Fruit fly (Drosophila melanogaster): ENCODE results near the gene CG32110.
A peak's percentile ranks its signal among the peaks of the same experiment; 100 is the strongest.

The CG32110 gene

DNA sequence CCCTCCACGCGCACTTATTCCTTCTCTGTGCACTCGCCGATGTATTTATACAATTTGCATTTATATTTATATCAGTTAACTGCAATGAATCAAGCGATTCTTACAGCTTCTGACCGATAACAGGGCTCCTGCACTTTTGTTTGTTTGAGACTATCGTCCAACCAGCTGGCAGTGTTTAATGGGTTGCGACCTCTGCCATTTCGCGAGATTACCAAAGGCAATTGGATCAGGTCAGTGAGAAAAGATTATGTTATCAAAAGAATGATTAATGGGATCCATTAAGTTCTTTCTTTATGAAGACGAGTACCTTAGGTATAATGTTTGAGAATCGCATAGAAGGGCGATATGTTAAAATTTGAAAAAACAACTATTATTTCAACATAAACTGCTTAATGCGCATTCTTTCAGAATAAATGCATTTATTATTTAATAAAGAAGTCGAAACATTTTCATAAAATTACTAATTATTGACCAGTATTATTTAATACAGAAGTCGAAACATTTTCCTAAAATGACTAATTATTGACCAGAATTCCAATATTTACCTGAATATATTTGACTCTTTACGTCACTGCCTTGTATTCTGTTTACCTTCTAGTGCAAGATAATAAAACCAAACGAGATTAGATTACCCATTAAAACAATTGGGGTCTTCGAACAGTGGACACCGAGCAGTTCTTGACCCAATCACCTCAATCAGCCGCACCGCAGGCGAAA is 8.9 kb upstream of the CG32110 start:
- no peak for TF ChIP-seq Sin3A (optimal IDR thresholded peaks at IDR 0.05)

DNA sequence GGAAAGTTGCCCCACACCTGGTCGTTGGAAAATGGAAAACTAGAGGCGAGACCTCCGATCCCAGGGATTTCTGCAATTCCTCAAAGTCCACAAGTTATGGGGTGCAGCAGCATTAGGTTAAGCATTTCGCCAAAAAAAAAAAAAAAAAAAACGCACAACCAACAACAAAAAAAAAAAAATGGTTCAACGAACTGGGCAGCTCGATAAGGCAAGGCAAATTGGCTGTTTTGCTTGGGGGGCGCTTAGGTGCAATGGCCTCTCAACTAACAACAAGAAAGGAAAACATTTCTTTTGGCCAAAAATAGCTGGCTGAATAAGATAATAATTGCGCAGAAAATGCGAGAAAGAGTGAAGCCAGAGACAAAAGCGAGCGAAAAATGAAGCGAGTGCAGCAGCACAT is 8.4 kb upstream of the CG32110 start:
- TF ChIP-seq ttk (optimal IDR thresholded peaks at IDR 0.05) = no peak
- no peak for TF ChIP-seq Sin3A (optimal IDR thresholded peaks at IDR 0.05)
- TF ChIP-seq h (optimal IDR thresholded peaks at IDR 0.05) = no peak
- no peak for TF ChIP-seq Myc (optimal IDR thresholded peaks at IDR 0.05)
- TF ChIP-seq psq (optimal IDR thresholded peaks at IDR 0.05) = no peak
- TF ChIP-seq insv (optimal IDR thresholded peaks at IDR 0.05) = no peak

DNA sequence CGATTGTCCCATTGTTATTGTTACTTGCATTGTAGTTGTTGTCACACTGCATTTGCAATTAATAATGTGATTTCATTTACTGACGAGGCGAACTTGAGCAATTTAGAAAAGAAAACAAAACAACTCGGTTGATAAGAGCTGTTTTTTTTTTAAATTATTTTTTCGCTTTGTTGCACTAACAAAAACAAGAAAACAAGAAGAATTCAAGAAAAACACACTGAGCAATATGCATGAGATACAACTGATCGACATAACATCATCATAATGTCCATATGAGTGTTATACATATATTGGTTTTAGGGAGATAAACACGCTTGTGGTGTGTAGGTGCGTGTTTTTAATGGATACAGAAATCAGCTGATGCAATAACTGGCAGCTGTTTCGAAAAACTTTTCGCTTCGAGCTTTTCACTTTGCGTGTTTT is 6.1 kb upstream of the CG32110 start:
- no peak for TF ChIP-seq h (optimal IDR thresholded peaks at IDR 0.05)
- TF ChIP-seq ttk (optimal IDR thresholded peaks at IDR 0.05) = no peak
- no peak for TF ChIP-seq Sin3A (optimal IDR thresholded peaks at IDR 0.05)
- no peak for TF ChIP-seq insv (optimal IDR thresholded peaks at IDR 0.05)
- TF ChIP-seq Myc (optimal IDR thresholded peaks at IDR 0.05) = no peak
- no peak for TF ChIP-seq psq (optimal IDR thresholded peaks at IDR 0.05)

DNA sequence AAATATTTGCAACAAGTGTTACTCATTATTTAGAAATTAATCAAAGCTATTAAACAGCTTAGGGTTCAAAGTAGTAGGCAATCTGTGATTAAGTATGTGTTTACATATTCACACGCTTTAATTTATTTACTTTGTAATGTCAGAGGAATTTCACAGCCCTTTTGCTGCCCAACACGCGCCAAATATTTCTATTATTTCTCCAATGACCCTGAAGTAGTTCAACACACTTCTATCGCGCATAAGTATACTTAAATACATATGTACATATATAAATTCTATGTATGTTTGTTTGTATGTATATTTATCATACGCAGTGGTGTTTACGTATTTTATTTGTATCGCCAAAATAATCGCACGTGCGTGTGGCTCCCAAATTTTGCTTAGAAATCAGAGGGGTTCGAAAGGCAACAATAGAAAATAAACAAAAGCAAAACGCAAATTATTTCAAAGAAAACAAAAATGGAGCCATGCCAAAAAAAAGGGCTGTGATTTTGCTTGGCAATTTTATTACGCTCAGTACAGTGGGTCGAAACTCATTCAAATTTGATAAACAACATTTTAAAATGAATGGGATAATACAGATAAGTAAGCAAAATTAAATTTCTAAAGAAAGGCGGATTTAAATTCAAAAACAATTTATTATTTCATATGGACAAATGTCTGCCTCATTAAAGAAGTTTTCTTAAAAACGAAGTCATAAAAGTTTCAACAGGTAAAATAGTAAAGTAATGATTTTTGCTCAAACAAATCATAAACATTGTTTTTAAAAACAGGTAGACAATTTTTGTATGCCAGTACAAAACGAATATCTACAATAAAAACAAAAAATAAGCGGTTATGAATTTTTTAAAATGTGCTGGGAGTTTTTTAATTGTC is 5.1 kb upstream of the CG32110 start:
- no peak for TF ChIP-seq Sin3A (optimal IDR thresholded peaks at IDR 0.05)
- TF ChIP-seq Myc (optimal IDR thresholded peaks at IDR 0.05) = no peak
- TF ChIP-seq ttk (optimal IDR thresholded peaks at IDR 0.05) = no peak
- no peak for TF ChIP-seq h (optimal IDR thresholded peaks at IDR 0.05)
- no peak for TF ChIP-seq insv (optimal IDR thresholded peaks at IDR 0.05)
- no peak for TF ChIP-seq psq (optimal IDR thresholded peaks at IDR 0.05)

DNA sequence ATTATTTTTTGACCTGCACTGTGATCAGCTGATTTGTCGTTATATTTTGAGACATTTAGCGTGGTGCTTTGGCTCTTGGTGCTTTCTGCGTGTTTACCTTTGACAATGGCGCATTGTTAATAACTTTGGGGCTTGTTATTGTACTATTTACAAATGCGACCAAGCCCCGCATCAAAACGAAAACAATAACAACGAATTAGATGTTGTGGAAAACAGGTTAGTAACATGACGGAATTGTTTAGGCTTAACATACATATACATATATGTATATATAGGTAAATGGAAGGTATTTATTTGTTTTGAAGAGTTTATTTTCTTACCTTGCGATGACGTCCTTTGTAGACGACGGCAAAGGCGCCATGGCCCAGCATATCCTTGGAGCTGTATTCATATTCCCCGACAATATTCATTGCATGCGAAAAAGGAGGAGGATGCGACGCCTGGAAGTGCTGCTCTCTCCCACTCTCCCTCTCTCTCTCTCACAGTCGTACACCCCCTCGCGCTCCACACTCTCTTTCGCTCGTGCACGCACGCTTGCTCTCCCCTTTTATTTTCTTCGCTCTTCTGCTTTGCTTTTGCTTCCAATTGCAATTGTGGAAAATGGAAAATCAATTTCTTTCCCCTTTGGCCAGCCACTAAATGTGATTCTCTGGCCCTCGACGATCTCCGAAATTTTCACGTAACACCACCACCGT is 4.3 kb upstream of the CG32110 start:
- TF ChIP-seq insv (optimal IDR thresholded peaks at IDR 0.05) = no peak
- no peak for TF ChIP-seq ttk (optimal IDR thresholded peaks at IDR 0.05)
- TF ChIP-seq h (optimal IDR thresholded peaks at IDR 0.05) = no peak
- no peak for TF ChIP-seq Sin3A (optimal IDR thresholded peaks at IDR 0.05)
- TF ChIP-seq psq (optimal IDR thresholded peaks at IDR 0.05) = no peak
- no peak for TF ChIP-seq Myc (optimal IDR thresholded peaks at IDR 0.05)

DNA sequence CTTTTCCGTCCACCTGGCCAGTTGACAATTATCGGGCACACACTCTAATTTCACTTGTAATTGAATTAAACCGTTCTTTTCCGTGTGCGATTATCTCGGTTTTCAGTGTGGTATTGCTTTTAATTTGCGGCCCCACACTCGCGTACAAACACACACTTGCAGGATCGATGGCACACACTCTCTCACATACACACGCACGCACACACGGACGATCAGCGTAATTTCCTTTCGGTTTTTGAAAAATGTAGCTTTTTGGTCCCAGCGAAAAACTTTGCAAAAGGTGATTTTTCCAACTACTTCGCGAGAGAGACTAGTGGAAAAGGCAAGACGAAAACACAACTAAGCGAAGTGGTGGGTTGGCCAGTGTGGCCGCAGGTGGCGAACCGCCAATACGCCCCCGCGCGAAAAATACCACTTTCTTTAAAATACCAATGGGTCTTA is 3.8 kb upstream of the CG32110 start, which contains the start of gene Atg1:
TSS of gene Atg1 (minus strand) at position 387 of the 441 bp plus-strand sequence.
- TF ChIP-seq ttk (optimal IDR thresholded peaks at IDR 0.05) = no peak

DNA sequence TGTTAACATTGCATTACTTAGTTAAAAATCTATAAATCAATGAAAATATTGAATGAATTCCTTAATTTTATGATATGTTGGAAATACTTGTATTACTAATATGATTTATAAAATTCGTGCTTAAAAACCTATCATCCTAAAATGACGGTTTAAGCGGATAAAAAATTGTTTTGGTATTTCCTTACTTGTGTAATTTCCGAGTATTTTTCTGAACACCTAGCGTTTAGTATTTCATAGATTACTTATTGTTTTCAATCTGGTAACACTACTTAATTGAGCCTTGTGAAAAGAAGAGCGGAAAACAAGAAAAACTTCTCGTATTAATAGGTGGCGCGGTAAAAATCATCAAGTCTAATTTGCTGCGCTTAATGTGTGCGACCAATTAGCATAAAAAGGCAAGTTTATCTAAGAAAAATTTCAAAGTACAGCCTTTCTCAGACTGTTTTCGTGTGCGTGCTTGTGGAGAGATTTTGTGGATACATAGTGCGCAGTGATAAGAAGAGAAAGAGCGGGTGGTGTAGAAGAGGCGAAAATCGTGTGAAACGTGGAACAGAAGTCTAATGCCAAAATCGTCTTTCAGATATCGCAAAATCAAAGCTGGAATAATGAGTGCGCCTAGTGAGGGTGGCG is 2.7 kb upstream of the CG32110 start, which contains the start of gene Sap130:
TSS of gene Sap130 (plus strand) at position 243 of the 630 bp plus-strand sequence.
- TF ChIP-seq h (optimal IDR thresholded peaks at IDR 0.05) (no peak), Sin3A (optimal IDR thresholded peaks at IDR 0.05) (no peak), ttk (optimal IDR thresholded peaks at IDR 0.05) (no peak), psq (optimal IDR thresholded peaks at IDR 0.05) (no peak), insv (optimal IDR thresholded peaks at IDR 0.05) (no peak), Myc (optimal IDR thresholded peaks at IDR 0.05) (no peak)

DNA sequence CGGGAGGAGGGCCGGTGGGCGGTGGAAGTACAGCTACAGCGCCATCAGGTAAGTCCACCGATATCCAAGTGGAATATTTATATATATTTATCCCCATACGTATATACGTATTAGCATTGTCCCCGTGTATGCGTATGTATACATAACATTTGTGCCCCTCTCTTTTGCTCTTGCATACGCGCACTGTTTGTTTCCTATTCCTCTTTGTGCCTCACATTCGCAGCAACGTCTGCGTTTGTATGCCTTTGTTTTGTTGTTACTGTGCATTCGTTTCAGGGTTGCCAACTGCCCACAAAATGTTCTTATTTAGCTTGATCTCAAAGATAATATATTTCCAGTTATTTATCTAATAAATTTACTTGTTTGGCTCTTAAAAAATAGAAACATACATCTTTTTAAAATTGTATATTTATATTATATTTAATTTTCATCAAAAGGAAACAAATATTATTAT is 2.2 kb upstream of the CG32110 start:
- TF ChIP-seq psq (optimal IDR thresholded peaks at IDR 0.05) = peak; percentile 97
- TF ChIP-seq h (optimal IDR thresholded peaks at IDR 0.05) = no peak
- no peak for TF ChIP-seq insv (optimal IDR thresholded peaks at IDR 0.05)
- TF ChIP-seq Sin3A (optimal IDR thresholded peaks at IDR 0.05) = no peak

DNA sequence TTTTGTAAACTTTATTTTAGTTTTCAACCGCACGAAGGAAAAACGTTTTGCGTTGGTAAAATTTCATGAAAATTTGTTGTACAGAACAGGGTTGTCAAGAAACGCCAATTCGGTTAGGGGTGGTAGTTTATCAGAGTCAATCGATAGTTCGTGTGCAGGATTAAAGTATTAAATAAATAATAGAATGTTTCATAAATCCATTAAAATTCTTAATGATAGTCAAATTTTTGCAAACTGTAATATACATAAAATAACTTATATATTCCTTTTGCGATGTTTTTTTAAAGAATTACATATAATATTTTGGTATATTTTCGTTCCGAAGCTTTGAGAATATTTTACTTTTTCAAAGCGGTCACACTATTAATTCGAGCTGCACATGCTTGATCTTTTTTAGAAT is 5.4 kb downstream of the CG32110 start, which contains the start of the genes Sf3a2 and CG42588:
TSS of gene Sf3a2 (minus strand) at position 113 of the 400 bp plus-strand sequence.
TSS of gene CG42588 (plus strand) at position 348 of the 400 bp plus-strand sequence.
- TF ChIP-seq Myc (optimal IDR thresholded peaks at IDR 0.05) (no peak), h (optimal IDR thresholded peaks at IDR 0.05) (no peak), psq (optimal IDR thresholded peaks at IDR 0.05) (no peak)

DNA sequence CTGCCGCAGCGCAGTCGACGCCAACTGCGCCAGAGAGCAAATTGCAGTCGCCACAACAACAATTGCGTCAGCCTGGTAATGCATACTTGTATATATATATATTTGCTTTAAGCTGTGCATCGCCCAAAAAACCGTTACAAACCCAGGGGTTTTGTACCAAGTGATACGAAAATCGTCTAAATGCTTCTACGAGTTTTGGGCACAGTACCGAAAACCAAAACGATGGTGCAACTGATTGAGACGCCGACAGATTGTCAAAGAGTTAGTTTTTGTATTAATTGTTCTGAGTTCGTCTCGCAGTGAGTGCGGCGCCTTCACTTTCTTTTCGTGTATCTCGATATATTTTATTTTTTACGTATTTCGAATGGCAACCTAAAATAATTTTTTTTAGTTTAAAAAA is 6.3 kb downstream of the CG32110 start:
- no peak for TF ChIP-seq h (optimal IDR thresholded peaks at IDR 0.05)
- no peak for TF ChIP-seq Sin3A (optimal IDR thresholded peaks at IDR 0.05)
- no peak for TF ChIP-seq Myc (optimal IDR thresholded peaks at IDR 0.05)
- no peak for TF ChIP-seq ttk (optimal IDR thresholded peaks at IDR 0.05)
- no peak for TF ChIP-seq insv (optimal IDR thresholded peaks at IDR 0.05)
- no peak for TF ChIP-seq psq (optimal IDR thresholded peaks at IDR 0.05)

DNA sequence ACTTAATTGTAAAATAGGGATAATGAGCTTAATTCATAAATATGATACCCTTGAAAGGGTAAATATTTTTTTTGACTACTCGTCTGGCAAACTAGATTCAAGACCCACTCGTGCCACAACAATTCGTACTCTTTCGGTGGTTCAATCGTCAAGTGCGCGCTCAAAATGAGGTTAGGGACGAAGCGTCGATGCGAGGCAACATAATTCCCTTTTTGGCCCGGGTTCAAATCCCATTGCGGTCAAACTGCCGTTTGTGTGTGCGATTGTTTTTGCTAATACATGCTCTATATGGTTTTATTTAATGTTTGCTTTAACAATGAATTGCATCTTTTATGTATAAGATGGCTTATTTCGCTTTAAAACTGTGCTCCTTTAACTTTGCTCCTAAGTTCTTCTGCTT is 7.2 kb downstream of the CG32110 start:
- TF ChIP-seq Myc (optimal IDR thresholded peaks at IDR 0.05) (no peak), insv (optimal IDR thresholded peaks at IDR 0.05) (no peak), ttk (optimal IDR thresholded peaks at IDR 0.05) (no peak), Sin3A (optimal IDR thresholded peaks at IDR 0.05) (no peak), h (optimal IDR thresholded peaks at IDR 0.05) (no peak), psq (optimal IDR thresholded peaks at IDR 0.05) (no peak)

DNA sequence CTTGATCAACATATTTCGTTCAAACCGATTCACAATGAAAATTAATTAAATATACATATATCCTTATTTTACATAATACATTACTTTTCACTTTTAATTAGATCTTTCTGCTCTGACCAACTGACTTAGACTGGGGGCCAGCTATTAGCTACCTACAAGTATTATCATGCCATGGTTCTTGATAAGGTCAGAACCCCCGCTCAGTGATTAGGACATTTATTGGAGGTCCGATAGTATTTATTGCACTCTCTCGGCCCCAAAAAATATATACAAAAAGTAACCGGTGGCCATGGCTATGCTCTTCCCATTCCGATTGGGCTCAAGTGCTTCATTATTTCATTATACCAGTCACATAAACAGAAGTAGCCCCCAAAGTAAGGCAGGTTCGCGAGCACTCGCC is 19.2 kb downstream of the CG32110 start:
- TF ChIP-seq psq (optimal IDR thresholded peaks at IDR 0.05) (no peak), Sin3A (optimal IDR thresholded peaks at IDR 0.05) (no peak), h (optimal IDR thresholded peaks at IDR 0.05) (no peak), Myc (optimal IDR thresholded peaks at IDR 0.05) (no peak), insv (optimal IDR thresholded peaks at IDR 0.05) (no peak), ttk (optimal IDR thresholded peaks at IDR 0.05) (no peak)
